Fruit fly (Drosophila melanogaster) whole organism, prepupa: ENCODE results near the gene CG14969.

ENCODE experiments used
- Gug ChIP-seq: fragments of 200-800 bp; sonication (Bioruptor generic); IDR thresholded peaks from 2 replicates; pipeline ENCODE4 v1.3.6; 2022; ENCODE audit warnings: missing biosample characterization, missing genetic modification characterization
- lz ChIP-seq: fragments of 200-800 bp; sonication (Bioruptor generic); optimal IDR thresholded peaks from 3 replicates; lab custom pipeline; 2016; ENCODE audit warnings: missing biosample characterization, missing genetic modification characterization
- pdm3 ChIP-seq: fragments of 200-800 bp; sonication (Bioruptor generic); optimal IDR thresholded peaks from 3 replicates; lab custom pipeline; 2016; ENCODE audit warnings: missing biosample characterization, missing genetic modification characterization

DNA sequence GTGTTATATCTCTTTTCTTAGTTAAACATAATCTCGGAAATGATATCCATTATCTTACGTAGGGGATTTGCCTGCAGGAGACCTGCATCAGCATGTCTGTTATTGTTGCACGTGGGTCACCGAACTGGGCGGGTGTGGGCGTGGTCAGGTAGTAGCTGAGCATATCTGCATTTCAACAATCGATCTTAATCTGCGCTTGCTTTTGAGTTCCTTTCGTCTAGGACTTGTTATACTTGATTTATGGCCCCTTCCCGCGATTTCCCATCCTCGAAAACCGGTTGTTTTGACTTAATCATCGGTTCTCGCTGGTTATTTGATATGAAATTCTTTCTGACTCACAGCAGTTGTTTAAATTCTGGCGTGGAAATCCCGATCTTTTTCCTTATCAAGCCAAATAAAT is 30.0 kb downstream of the CG14969 start:
- TF ChIP-seq lz (no peak), pdm3 (GFP tag; lab: Kevin White, UChicago) (no peak), Gug (GFP tag; lab: Robert Waterston, UW) (no peak)
